Fruit fly (Drosophila melanogaster) whole organism, prepupa: ENCODE data around the gene CG42375.

Source experiments
- CG10631 ChIP-seq: fragments of 200-800 bp; sonication (Bioruptor generic); optimal IDR thresholded peaks from 2 replicates; lab custom pipeline; 2016; ENCODE audit warnings: missing biosample characterization, missing genetic modification characterization
- CG11294 ChIP-seq: fragments of 200-800 bp; sonication (Bioruptor generic); IDR thresholded peaks from 2 replicates; pipeline ENCODE4 v1.3.6; 2022; ENCODE audit warnings: missing biosample characterization, missing genetic modification characterization
- CG15336 ChIP-seq: fragments of 200-800 bp; sonication (Bioruptor generic); IDR thresholded peaks from 2 replicates; pipeline ENCODE4 v1.3.6; 2022; ENCODE audit warnings: missing biosample characterization, missing genetic modification characterization
- CG6163 ChIP-seq: fragments of 200-800 bp; sonication (Bioruptor generic); IDR thresholded peaks from 3 replicates; pipeline ENCODE4 v1.3.6; 2022; ENCODE audit warnings: missing biosample characterization, missing genetic modification characterization
- CG6854 ChIP-seq: fragments of 200-800 bp; sonication (Bioruptor generic); optimal IDR thresholded peaks from 2 replicates; lab custom pipeline; 2017; ENCODE audit warnings: missing biosample characterization, mild to moderate bottlenecking, missing genetic modification characterization
- CG8119 ChIP-seq: fragments of 200-800 bp; sonication (Bioruptor generic); IDR thresholded peaks from 3 replicates; pipeline ENCODE4 v1.3.6; 2022; ENCODE audit warnings: missing biosample characterization, missing genetic modification characterization
- CG9139 ChIP-seq: fragments of 200-800 bp; sonication (Bioruptor generic); optimal IDR thresholded peaks from 3 replicates; lab custom pipeline; 2017; ENCODE audit warnings: missing biosample characterization, mild to moderate bottlenecking, missing genetic modification characterization
- Eip93F ChIP-seq: fragments of 200-800 bp; sonication (Bioruptor generic); optimal IDR thresholded peaks from 2 replicates; lab custom pipeline; 2016; ENCODE audit warnings: missing biosample characterization, mild to moderate bottlenecking, missing genetic modification characterization
- Gug ChIP-seq: fragments of 200-800 bp; sonication (Bioruptor generic); IDR thresholded peaks from 2 replicates; pipeline ENCODE4 v1.3.6; 2022; ENCODE audit warnings: missing biosample characterization, missing genetic modification characterization
- Hr38 ChIP-seq: sonication (Bioruptor generic); optimal IDR thresholded peaks from 2 replicates; lab custom pipeline; 2016; ENCODE audit warnings: missing biosample characterization, missing genetic modification characterization
- Lpt ChIP-seq: fragments of 200-800 bp; sonication (Bioruptor generic); optimal IDR thresholded peaks from 3 replicates; lab custom pipeline; 2016; ENCODE audit warnings: missing biosample characterization, missing genetic modification characterization
- OdsH ChIP-seq: fragments of 200-800 bp; sonication (Bioruptor generic); optimal IDR thresholded peaks from 3 replicates; lab custom pipeline; 2016; ENCODE audit warnings: missing biosample characterization, missing genetic modification characterization
- Smox ChIP-seq: fragments of 200-800 bp; sonication (Bioruptor generic); optimal IDR thresholded peaks from 3 replicates; lab custom pipeline; 2016; ENCODE audit warnings: missing biosample characterization, missing genetic modification characterization
- Sox14 ChIP-seq: fragments of 200-800 bp; sonication (Bioruptor generic); optimal IDR thresholded peaks from 3 replicates; lab custom pipeline; 2016; ENCODE audit warnings: missing biosample characterization, missing genetic modification characterization
- Sox15 ChIP-seq: fragments of 200-800 bp; sonication (Bioruptor generic); optimal IDR thresholded peaks from 3 replicates; lab custom pipeline; 2016; ENCODE audit warnings: missing biosample characterization, missing genetic modification characterization
- achi ChIP-seq: fragments of 200-800 bp; sonication (Bioruptor generic); optimal IDR thresholded peaks from 3 replicates; lab custom pipeline; 2016; ENCODE audit warnings: missing biosample characterization, missing genetic modification characterization
- acj6 ChIP-seq: fragments of 200-800 bp; sonication (Bioruptor generic); optimal IDR thresholded peaks from 3 replicates; lab custom pipeline; 2016; ENCODE audit warnings: missing biosample characterization, missing genetic modification characterization
- cyc ChIP-seq: fragments of 200-800 bp; sonication (Bioruptor generic); optimal IDR thresholded peaks from 3 replicates; lab custom pipeline; 2016; ENCODE audit warnings: missing biosample characterization, missing genetic modification characterization
- dsx ChIP-seq: fragments of 200-800 bp; optimal IDR thresholded peaks from 3 replicates; lab custom pipeline; 2019; ENCODE audit warnings: missing biosample characterization, mild to moderate bottlenecking, missing genetic modification characterization, moderate library complexity; ENCODE audit not compliant: poor library complexity, severe bottlenecking
- fd85E ChIP-seq: fragments of 200-800 bp; sonication (Bioruptor generic); optimal IDR thresholded peaks from 3 replicates; lab custom pipeline; 2016; ENCODE audit warnings: missing biosample characterization, missing genetic modification characterization
- fkh ChIP-seq: fragments of 200-800 bp; sonication (Bioruptor generic); optimal IDR thresholded peaks from 3 replicates; lab custom pipeline; 2017; ENCODE audit warnings: missing biosample characterization, mild to moderate bottlenecking, missing genetic modification characterization, moderate library complexity
- lz ChIP-seq: fragments of 200-800 bp; sonication (Bioruptor generic); optimal IDR thresholded peaks from 3 replicates; lab custom pipeline; 2016; ENCODE audit warnings: missing biosample characterization, missing genetic modification characterization
- net ChIP-seq: fragments of 200-800 bp; sonication (Bioruptor generic); optimal IDR thresholded peaks from 3 replicates; lab custom pipeline; 2016; ENCODE audit warnings: missing biosample characterization, missing genetic modification characterization
- pdm3 ChIP-seq: fragments of 200-800 bp; sonication (Bioruptor generic); optimal IDR thresholded peaks from 3 replicates; lab custom pipeline; 2016; ENCODE audit warnings: missing biosample characterization, missing genetic modification characterization
- salr ChIP-seq, 2 experiments: fragments of 200-800 bp; sonication (Bioruptor generic); optimal IDR thresholded peaks; 3 replicates each; lab custom pipeline; 2016 to 2018; ENCODE audit warnings: missing biosample characterization in 2 of 2, missing genetic modification characterization in 2 of 2, mild to moderate bottlenecking in 1 of 2
- spab ChIP-seq: fragments of 200-800 bp; sonication (Bioruptor generic); optimal IDR thresholded peaks from 2 replicates; lab custom pipeline; 2017; ENCODE audit warnings: missing biosample characterization, mild to moderate bottlenecking, missing genetic modification characterization, missing genetic modification reagents
- ss ChIP-seq, 2 experiments: fragments of 200-800 bp; sonication (Bioruptor generic); optimal IDR thresholded peaks; 2 replicates in 1 of 2; 3 replicates in 1 of 2; lab custom pipeline; 2017 to 2018; ENCODE audit warnings: mild to moderate bottlenecking in 2 of 2, missing biosample characterization in 2 of 2, missing genetic modification characterization in 2 of 2, moderate library complexity in 1 of 2
- svp ChIP-seq: fragments of 200-800 bp; sonication (Bioruptor generic); peaks from one replicate; lab custom pipeline; 2016; ENCODE audit warnings: missing biosample characterization, missing genetic modification characterization
- topi ChIP-seq: fragments of 200-800 bp; sonication (Bioruptor generic); optimal IDR thresholded peaks from 3 replicates; lab custom pipeline; 2016; ENCODE audit warnings: missing biosample characterization, missing genetic modification characterization
- vri ChIP-seq: fragments of 200-800 bp; sonication (Bioruptor generic); optimal IDR thresholded peaks from 3 replicates; lab custom pipeline; 2016; ENCODE audit warnings: missing biosample characterization, mild to moderate bottlenecking, missing genetic modification characterization

The CG42375 gene

DNA sequence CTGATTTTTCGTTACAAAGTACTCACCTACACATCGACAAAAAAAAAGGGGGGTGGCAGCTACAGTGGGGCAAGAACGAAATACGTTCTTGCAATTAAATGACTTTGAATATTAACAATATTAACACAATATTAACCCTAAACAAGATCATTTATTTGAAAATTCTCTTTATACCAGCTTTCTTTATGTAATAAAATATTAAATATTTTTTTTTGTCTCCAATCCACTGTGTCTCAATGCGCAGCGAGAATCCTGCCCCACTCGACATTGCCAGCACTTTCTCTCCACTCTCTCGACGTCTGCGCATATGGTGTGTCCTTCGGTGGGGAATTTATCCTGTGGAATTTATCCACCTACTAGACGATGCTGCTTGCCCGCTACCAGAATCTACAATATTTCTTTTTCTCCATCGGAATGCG is 21.0 kb downstream of the CG42375 start (continued):
- no peak for TF ChIP-seq fd85E (GFP tag; lab: Kevin White, UChicago)
- TF ChIP-seq OdsH: peak; percentile 72
- peak; percentile 65 for TF ChIP-seq CG9139
- peak; percentile 70 for TF ChIP-seq lz (GFP tag; lab: Kevin White, UChicago)
- peak; percentile 70 for TF ChIP-seq spab (GFP tag; lab: Kevin White, UChicago)
- peak; percentile 53 for TF ChIP-seq vri
- TF ChIP-seq ss (GFP tag; optimal IDR thresholded peaks at IDR 0.05; lab: Kevin White, UChicago): peak; percentile 50 to 85
- peak; percentile 71 for TF ChIP-seq acj6 (GFP tag; lab: Kevin White, UChicago)
- TF ChIP-seq Eip93F: no peak
- TF ChIP-seq CG10631 (GFP tag; lab: Kevin White, UChicago): peak; percentile 75
- no peak for TF ChIP-seq salr (GFP tag; optimal IDR thresholded peaks at IDR 0.05; lab: Kevin White, UChicago)
- TF ChIP-seq Sox14: peak; percentile 40
- peak; percentile 92 for TF ChIP-seq CG6163
- peak; percentile 84 for TF ChIP-seq Gug
- TF ChIP-seq Smox (GFP tag; lab: Kevin White, UChicago): peak; percentile 62
- no peak for TF ChIP-seq Hr38 (GFP tag; lab: Kevin White, UChicago)
- peak; percentile 8 for TF ChIP-seq CG6854 (GFP tag; lab: Kevin White, UChicago)
- peak; percentile 88 for TF ChIP-seq svp (GFP tag; lab: Kevin White, UChicago)
- peak; percentile 55 for TF ChIP-seq pdm3
- TF ChIP-seq net: peak; percentile 70
- no peak for TF ChIP-seq dsx (GFP tag; lab: Kevin White, UChicago)
- peak; percentile 15 for TF ChIP-seq Sox15 (GFP tag; lab: Kevin White, UChicago)
- peak; percentile 50 for TF ChIP-seq cyc (GFP tag; lab: Kevin White, UChicago)
- peak; percentile 62 for TF ChIP-seq fkh (GFP tag; lab: Kevin White, UChicago)
- TF ChIP-seq Lpt: peak; percentile 51
- TF ChIP-seq CG15336 (GFP tag; lab: Robert Waterston, UW): peak; percentile 91
- peak; percentile 65 for TF ChIP-seq topi (GFP tag; lab: Kevin White, UChicago)
- peak; percentile 88 for TF ChIP-seq CG8119 (GFP tag; lab: Robert Waterston, UW)
- peak; percentile 75 for TF ChIP-seq CG11294 (GFP tag; lab: Robert Waterston, UW)
- TF ChIP-seq, all 60 proteins: peak for 55

DNA sequence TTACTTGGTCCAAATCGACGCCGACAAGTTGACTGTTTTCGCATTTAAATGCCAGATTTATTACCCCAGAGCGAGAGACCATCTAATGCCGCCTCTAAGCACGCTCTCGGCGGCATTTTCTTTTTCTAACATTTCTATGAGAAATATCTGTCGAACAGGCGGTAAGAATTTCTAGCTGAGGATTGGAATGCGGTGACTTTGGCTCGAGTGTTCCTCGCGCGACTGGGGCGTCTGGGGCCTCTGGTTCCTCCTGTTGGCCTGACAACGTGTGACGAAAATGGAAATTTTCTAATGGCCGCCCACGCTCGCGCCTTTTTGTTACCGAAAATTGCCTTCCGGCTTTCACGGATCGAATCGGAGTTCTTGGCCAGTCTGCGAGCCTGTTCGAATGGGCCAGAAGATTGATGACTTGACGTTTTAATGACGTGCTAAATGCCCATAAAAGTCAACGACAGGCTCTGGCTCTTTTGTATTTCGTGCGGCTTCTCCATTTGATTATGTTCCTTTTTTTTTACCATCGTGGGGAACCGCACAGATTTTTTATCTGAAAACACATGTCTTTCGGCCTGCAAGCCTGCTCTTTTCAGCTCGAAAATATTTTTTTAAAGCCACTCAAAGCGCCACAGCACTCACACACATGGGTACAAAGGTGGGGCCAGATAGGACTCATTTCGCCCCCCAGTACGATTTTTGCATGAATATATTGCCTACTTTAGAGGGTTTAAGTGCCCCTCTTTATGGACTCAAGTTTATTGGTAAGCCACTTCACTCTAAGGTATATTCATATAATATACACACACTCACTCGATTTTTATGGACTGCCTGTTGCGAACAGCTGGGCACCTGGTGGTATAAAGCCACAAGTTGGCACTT is 22.0 kb downstream of the CG42375 start:
- no peak for TF ChIP-seq topi (GFP tag; lab: Kevin White, UChicago)

DNA sequence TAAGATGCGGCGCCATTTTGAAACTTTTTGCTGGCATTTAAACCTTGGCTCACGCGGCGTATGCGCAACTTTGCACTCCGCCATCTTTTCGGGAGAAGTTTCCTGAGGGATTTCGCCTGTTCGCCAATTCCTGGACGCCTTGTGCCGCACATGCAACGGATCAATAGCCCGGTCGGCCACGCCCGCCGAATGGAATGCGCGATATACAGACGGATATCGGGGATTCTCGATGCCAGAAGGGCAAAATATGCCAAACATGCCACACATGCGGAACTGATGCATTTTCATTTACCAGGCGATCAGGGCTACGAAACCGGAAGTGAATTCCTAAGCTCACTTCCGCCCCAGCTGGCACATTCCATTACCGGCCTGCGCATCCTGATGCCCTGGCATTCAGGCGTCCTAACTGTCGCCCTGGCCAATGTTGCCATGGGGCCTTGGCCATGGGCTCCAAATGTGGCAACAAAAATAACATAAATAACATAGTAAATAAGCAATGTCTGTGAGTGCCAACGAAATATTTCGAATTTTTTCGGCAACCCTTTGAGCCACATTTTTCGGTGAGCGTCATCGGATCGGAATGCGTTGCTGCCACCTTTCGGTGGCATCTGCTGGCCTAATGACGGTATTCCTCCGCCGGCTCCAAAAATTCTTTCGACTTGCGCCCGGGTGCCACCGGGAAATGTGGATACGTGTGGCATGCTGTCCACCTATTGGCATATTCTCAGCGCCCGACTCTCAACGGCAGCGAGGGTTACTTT is 22.8 kb downstream of the CG42375 start:
- TF ChIP-seq vri: no peak
- peak; percentile 47 for TF ChIP-seq svp (GFP tag; lab: Kevin White, UChicago)

DNA sequence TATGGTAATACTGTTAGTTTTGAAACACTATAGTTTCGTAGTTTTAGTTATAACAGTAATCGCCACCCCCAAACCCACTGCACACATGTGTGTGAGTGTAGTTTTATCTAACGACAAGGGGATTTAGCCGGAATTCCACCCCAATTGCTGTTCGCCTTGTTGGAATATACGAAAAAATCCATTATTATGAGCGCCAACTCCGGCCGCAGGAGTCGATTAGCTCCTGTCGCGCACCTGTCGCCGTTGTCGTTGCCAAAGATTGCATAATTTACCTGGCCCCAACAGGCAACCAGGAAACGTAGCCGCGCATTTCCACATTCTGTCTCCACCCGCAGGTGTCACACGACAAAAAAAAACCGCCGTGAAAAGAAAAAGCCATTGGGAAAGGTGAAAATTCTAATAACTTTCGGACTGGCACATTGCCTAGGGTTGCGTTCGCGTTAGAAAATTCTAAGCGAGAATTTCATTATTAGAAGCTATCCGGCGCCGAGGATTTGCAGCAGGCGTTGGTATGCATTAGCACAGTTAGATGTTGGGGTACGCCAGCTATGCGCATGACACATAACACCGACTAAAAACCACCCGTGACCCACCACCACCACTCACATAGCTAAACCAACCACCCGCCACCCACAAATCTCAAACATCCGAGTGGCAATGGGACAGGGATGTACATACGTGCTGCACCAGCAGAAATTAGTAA is 23.9 kb downstream of the CG42375 start:
- TF ChIP-seq salr (GFP tag; optimal IDR thresholded peaks at IDR 0.05; lab: Kevin White, UChicago): no peak
- TF ChIP-seq achi (GFP tag; lab: Kevin White, UChicago): no peak
- no peak for TF ChIP-seq CG10631 (GFP tag; lab: Kevin White, UChicago)
- TF ChIP-seq, all 60 proteins: peak for 0
